Worm (Caenorhabditis elegans) whole organism, L4 larva: Measurements from ENCODE around the gene gly-5.

Source experiments
- F49E8.2 ChIP-seq: sonication (generic microtip); optimal IDR thresholded peaks from 2 replicates; lab custom pipeline; 2016; ENCODE audit warnings: missing compliant biosample characterization, mild to moderate bottlenecking, missing genetic modification characterization, borderline replicate concordance
- R02D3.7 ChIP-seq: fragments of 150-350 bp; sonication (generic microtip); optimal IDR thresholded peaks from 3 replicates; lab custom pipeline; 2014; ENCODE audit warnings: missing biosample characterization, missing genetic modification characterization
- T20F7.1 ChIP-seq: fragments of 200-800 bp; sonication (Bioruptor generic); optimal IDR thresholded peaks from 2 replicates; lab custom pipeline; 2018; ENCODE audit warnings: mild to moderate bottlenecking, missing genetic modification characterization, missing compliant biosample characterization
- Y105C5A.15 ChIP-seq: fragments of 200-800 bp; sonication (Bioruptor generic); IDR thresholded peaks from 2 replicates; pipeline ENCODE4 v1.3.6; 2022; ENCODE audit warnings: missing genetic modification characterization, missing compliant biosample characterization
- Y48G9A.11 ChIP-seq: fragments of 200-800 bp; sonication (Bioruptor generic); IDR thresholded peaks from 2 replicates; pipeline ENCODE4 v1.3.6; 2022; ENCODE audit warnings: missing genetic modification reagents, missing genetic modification characterization, missing compliant biosample characterization
- Y5F2A.4 ChIP-seq: fragments of 200-800 bp; sonication (Bioruptor generic); optimal IDR thresholded peaks from 2 replicates; lab custom pipeline; 2018; ENCODE audit warnings: mild to moderate bottlenecking, missing genetic modification characterization, missing compliant biosample characterization
- ZK337.2 ChIP-seq: fragments of 200-800 bp; sonication (Bioruptor generic); IDR thresholded peaks from 2 replicates; pipeline ENCODE4 v1.3.6; 2022; ENCODE audit warnings: missing genetic modification reagents, missing genetic modification characterization, missing compliant biosample characterization
- aha-1 ChIP-seq: fragments of 150-350 bp; peaks from one replicate; lab custom pipeline; 2014; ENCODE audit warnings: missing biosample characterization, missing genetic modification characterization
- ceh-28 ChIP-seq: fragments of 150-350 bp; optimal IDR thresholded peaks from 2 replicates; lab custom pipeline; 2014; ENCODE audit warnings: missing biosample characterization, missing genetic modification reagents, missing genetic modification characterization
- ces-1 ChIP-seq: fragments of 150-350 bp; sonication (generic microtip); optimal IDR thresholded peaks from 4 replicates; lab custom pipeline; 2014; ENCODE audit warnings: missing biosample characterization, missing genetic modification reagents, missing genetic modification characterization
- cey-2 ChIP-seq: sonication (generic microtip); optimal IDR thresholded peaks from 3 replicates; lab custom pipeline; 2017; ENCODE audit warnings: missing genetic modification characterization, mild to moderate bottlenecking, missing compliant biosample characterization, antibody characterized with exemption, borderline replicate concordance; ENCODE audit not compliant: insufficient read depth
- ctbp-1 ChIP-seq: fragments of 200-800 bp; sonication (Bioruptor generic); IDR thresholded peaks from 2 replicates; pipeline ENCODE4 v1.3.6; 2022; ENCODE audit warnings: missing genetic modification reagents, missing genetic modification characterization, missing compliant biosample characterization
- dmd-9 ChIP-seq: fragments of 200-800 bp; sonication (Bioruptor generic); IDR thresholded peaks from 2 replicates; pipeline ENCODE4 v1.3.6; 2022; ENCODE audit warnings: missing genetic modification reagents, missing genetic modification characterization, missing compliant biosample characterization
- dpl-1 ChIP-seq: fragments of 150-350 bp; optimal IDR thresholded peaks from 2 replicates; lab custom pipeline; 2014; ENCODE audit warnings: missing biosample characterization, missing genetic modification reagents, missing genetic modification characterization
- dve-1 ChIP-seq: sonication (generic microtip); optimal IDR thresholded peaks from 2 replicates; lab custom pipeline; 2017; ENCODE audit warnings: antibody characterized with exemption, mild to moderate bottlenecking, missing genetic modification characterization, missing compliant biosample characterization; ENCODE audit not compliant: insufficient read depth
- egl-43 ChIP-seq: fragments of 200-800 bp; sonication (Bioruptor generic); IDR thresholded peaks from 2 replicates; pipeline ENCODE4 v1.3.6; 2022; ENCODE audit warnings: missing genetic modification reagents, missing genetic modification characterization, missing compliant biosample characterization
- hif-1 ChIP-seq, 2 experiments: sonication (generic microtip); optimal IDR thresholded peaks; 2 replicates each; lab custom pipeline; 2016 to 2017; ENCODE audit warnings: missing compliant biosample characterization in 2 of 2, missing genetic modification characterization in 2 of 2, missing genetic modification reagents in 2 of 2, missing genotype in 2 of 2, mild to moderate bottlenecking in 1 of 2
- hlh-30 ChIP-seq: sonication (generic microtip); optimal IDR thresholded peaks from 2 replicates; lab custom pipeline; 2017; ENCODE audit warnings: antibody characterized with exemption, mild to moderate bottlenecking, missing genetic modification characterization, missing compliant biosample characterization; ENCODE audit not compliant: insufficient read depth
- lin-1 ChIP-seq: fragments of 200-800 bp; sonication (Bioruptor generic); IDR thresholded peaks from 2 replicates; pipeline ENCODE4 v1.3.6; 2022; ENCODE audit warnings: missing genetic modification reagents, missing genetic modification characterization, missing compliant biosample characterization
- lin-13 ChIP-seq: fragments of 150-350 bp; optimal IDR thresholded peaks from 2 replicates; lab custom pipeline; 2014; ENCODE audit warnings: missing biosample characterization, missing genetic modification reagents, missing genetic modification characterization
- lin-15B ChIP-seq: fragments of 150-350 bp; sonication (generic microtip); optimal IDR thresholded peaks from 3 replicates; lab custom pipeline; 2014; ENCODE audit warnings: missing biosample characterization, missing genetic modification characterization
- lin-39 ChIP-seq: fragments of 150-350 bp; optimal IDR thresholded peaks from 2 replicates; lab custom pipeline; 2014; ENCODE audit warnings: missing biosample characterization, missing genetic modification reagents, missing genetic modification characterization
- lir-3 ChIP-seq: sonication (generic microtip); optimal IDR thresholded peaks from 2 replicates; lab custom pipeline; 2016; ENCODE audit warnings: mild to moderate bottlenecking, missing genetic modification characterization, missing compliant biosample characterization
- lsy-2 ChIP-seq, 2 experiments: fragments of 150-350 bp in 1 of 2; sonication (generic microtip) in 1 of 2; optimal IDR thresholded peaks; 2 replicates each; lab custom pipeline; 2014 to 2017; ENCODE audit warnings: missing biosample characterization in 2 of 2, missing genetic modification characterization in 2 of 2
- madf-9 ChIP-seq: fragments of 200-800 bp; sonication (Bioruptor generic); conservative IDR thresholded peaks from 2 replicates; pipeline ENCODE4 v1.3.6; 2022; ENCODE audit warnings: missing genetic modification reagents, missing genetic modification characterization, missing compliant biosample characterization
- mdl-1 ChIP-seq, 2 experiments: fragments of 150-350 bp in 1 of 2; sonication (generic microtip) in 1 of 2; optimal IDR thresholded peaks; 2 replicates each; lab custom pipeline; 2014 to 2017; ENCODE audit warnings: missing biosample characterization in 2 of 2, missing genetic modification characterization in 2 of 2
- mep-1 ChIP-seq: fragments of 150-350 bp; sonication (generic microtip); optimal IDR thresholded peaks from 3 replicates; lab custom pipeline; 2014; ENCODE audit warnings: missing biosample characterization, missing genetic modification characterization
- mes-2 ChIP-seq: sonication (generic microtip); optimal IDR thresholded peaks from 2 replicates; lab custom pipeline; 2016; ENCODE audit warnings: missing genotype, mild to moderate bottlenecking, missing genetic modification characterization, missing compliant biosample characterization; ENCODE audit not compliant: poor library complexity, severe bottlenecking
- mxl-2 ChIP-seq: fragments of 200-800 bp; sonication (Bioruptor generic); conservative IDR thresholded peaks from 2 replicates; pipeline ENCODE4 v1.3.6; 2022; ENCODE audit warnings: missing genetic modification reagents, missing genetic modification characterization, missing compliant biosample characterization
- mxl-3 ChIP-seq: fragments of 200-800 bp; sonication (Bioruptor generic); optimal IDR thresholded peaks from 2 replicates; lab custom pipeline; 2018; ENCODE audit warnings: mild to moderate bottlenecking, missing genetic modification characterization, missing compliant biosample characterization
- nhr-102 ChIP-seq: sonication (generic microtip); optimal IDR thresholded peaks from 2 replicates; lab custom pipeline; 2016; ENCODE audit warnings: mild to moderate bottlenecking, missing genetic modification characterization, moderate library complexity, missing compliant biosample characterization
- nhr-11 ChIP-seq: fragments of 150-350 bp; optimal IDR thresholded peaks from 2 replicates; lab custom pipeline; 2014; ENCODE audit warnings: missing biosample characterization, missing genetic modification characterization
- nhr-111 ChIP-seq: fragments of 200-800 bp; sonication (Bioruptor generic); optimal IDR thresholded peaks from 2 replicates; lab custom pipeline; 2018; ENCODE audit warnings: mild to moderate bottlenecking, missing genetic modification characterization, missing compliant biosample characterization
- nhr-25 ChIP-seq: sonication (generic microtip); optimal IDR thresholded peaks from 2 replicates; lab custom pipeline; 2017; ENCODE audit warnings: missing genetic modification characterization, mild to moderate bottlenecking, missing compliant biosample characterization, antibody characterized with exemption, moderate library complexity, borderline replicate concordance; ENCODE audit not compliant: insufficient read depth
- nhr-28 ChIP-seq: fragments of 150-350 bp; optimal IDR thresholded peaks from 2 replicates; lab custom pipeline; 2014; ENCODE audit warnings: missing biosample characterization, missing genetic modification characterization
- nhr-6 ChIP-seq: fragments of 150-350 bp; optimal IDR thresholded peaks from 2 replicates; lab custom pipeline; 2014; ENCODE audit warnings: missing biosample characterization, missing genetic modification characterization
- php-3 ChIP-seq: fragments of 200-800 bp; sonication (Bioruptor generic); IDR thresholded peaks from 2 replicates; pipeline ENCODE4 v1.3.6; 2022; ENCODE audit warnings: missing genetic modification reagents, missing genetic modification characterization, missing compliant biosample characterization
- rbr-2 ChIP-seq: sonication (generic microtip); optimal IDR thresholded peaks from 2 replicates; lab custom pipeline; 2016; ENCODE audit warnings: missing genotype, missing genetic modification characterization, missing compliant biosample characterization
- sdz-12 ChIP-seq: fragments of 200-800 bp; sonication (Bioruptor generic); optimal IDR thresholded peaks from 2 replicates; lab custom pipeline; 2018; ENCODE audit warnings: mild to moderate bottlenecking, missing genetic modification characterization, missing compliant biosample characterization
- skn-1 ChIP-seq: fragments of 150-350 bp; optimal IDR thresholded peaks from 2 replicates; lab custom pipeline; 2014; ENCODE audit warnings: missing biosample characterization, missing genetic modification characterization
- spr-3 ChIP-seq: fragments of 200-800 bp; sonication (Bioruptor generic); optimal IDR thresholded peaks from 2 replicates; lab custom pipeline; 2018; ENCODE audit warnings: mild to moderate bottlenecking, missing genetic modification characterization, missing compliant biosample characterization
- tag-97 ChIP-seq: fragments of 200-800 bp; sonication (Bioruptor generic); IDR thresholded peaks from 2 replicates; pipeline ENCODE4 v1.3.6; 2022; ENCODE audit warnings: missing genetic modification characterization, missing compliant biosample characterization
- tra-1 ChIP-seq: fragments of 200-800 bp; sonication (Bioruptor generic); IDR thresholded peaks from 2 replicates; pipeline ENCODE4 v1.3.6; 2022; ENCODE audit warnings: missing genetic modification reagents, missing genetic modification characterization, missing compliant biosample characterization
- unc-130 ChIP-seq: sonication (generic microtip); optimal IDR thresholded peaks from 2 replicates; lab custom pipeline; 2016; ENCODE audit warnings: missing genetic modification reagents, missing genetic modification characterization, missing compliant biosample characterization
- unc-62 ChIP-seq, 3 experiments: fragments of 150-350 bp in 1 of 3; sonication (generic microtip); optimal IDR thresholded peaks in 2 of 3; peaks in 1 of 3; 1 replicate in 1 of 3; 2 replicates in 2 of 3; lab custom pipeline; 2014 to 2017; ENCODE audit warnings: missing biosample characterization in 3 of 3, missing genetic modification characterization in 3 of 3, missing genetic modification reagents in 3 of 3, missing genotype in 1 of 3
- zip-2 ChIP-seq: fragments of 150-350 bp; optimal IDR thresholded peaks from 2 replicates; lab custom pipeline; 2014; ENCODE audit warnings: missing biosample characterization, missing genetic modification characterization
- ztf-7 ChIP-seq: fragments of 150-350 bp; optimal IDR thresholded peaks from 2 replicates; lab custom pipeline; 2014; ENCODE audit warnings: missing biosample characterization, missing genetic modification characterization

gly-5 gene

DNA sequence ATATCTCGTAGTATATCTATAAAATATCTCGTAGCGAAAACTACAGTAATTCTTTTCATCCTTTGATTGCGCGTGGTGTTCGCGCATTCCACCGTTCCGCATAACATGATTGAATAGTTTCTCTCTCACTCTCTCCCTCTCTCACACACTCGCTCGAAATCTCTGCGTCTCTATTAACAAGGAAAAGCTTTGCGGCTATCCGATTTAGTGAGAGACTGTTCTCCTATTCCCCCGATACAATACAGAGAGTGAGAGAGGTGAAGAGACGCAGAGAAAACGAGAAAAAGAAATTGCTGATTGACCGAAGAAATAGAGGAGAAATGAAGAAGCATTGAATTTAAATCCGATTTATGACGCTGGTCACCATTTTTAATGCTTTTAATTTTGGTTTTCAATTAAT, 5.2 kb upstream of the gly-5 start:
- TF ChIP-seq lsy-2 (tag; optimal IDR thresholded peaks at IDR 0.05; lab: Kevin White, UChicago) = peak in 1 of 2 experiments; percentile 62
- TF ChIP-seq F49E8.2 (tag; lab: Kevin White, UChicago) = no peak
- no peak for TF ChIP-seq lin-15B
- no peak for TF ChIP-seq mdl-1 (tag; optimal IDR thresholded peaks at IDR 0.05; lab: Kevin White, UChicago)
- no peak for TF ChIP-seq Y105C5A.15 (GFP tag; lab: Robert Waterston, UW)
- 0 out of 2 replicates have a peak, but pooled peaks have one; percentile 9 for TF ChIP-seq lin-1 (GFP tag; lab: Robert Waterston, UW)
- peak; percentile 19 for TF ChIP-seq dpl-1 (GFP tag; lab: Kevin White, UChicago)
- peak; percentile 55 for TF ChIP-seq mxl-3 (GFP tag; lab: Kevin White, UChicago)
- TF ChIP-seq ces-1 (GFP tag; lab: Kevin White, UChicago) = no peak
- no peak for TF ChIP-seq egl-43
- peak in 1 of 2 experiments; percentile 82 for TF ChIP-seq unc-62 (GFP tag; optimal IDR thresholded peaks at IDR 0.05 in 1 of 2; lab: Kevin White, UChicago)
- no peak for TF ChIP-seq unc-62 (tag; optimal IDR thresholded peaks at IDR 0.05; lab: Kevin White, UChicago)
- no peak for TF ChIP-seq sdz-12
- TF ChIP-seq nhr-6 (tag; lab: Kevin White, UChicago) = no peak
- peak; percentile 84 for TF ChIP-seq aha-1
- peak; percentile 35 for TF ChIP-seq mep-1 (tag; lab: Kevin White, UChicago)
- TF ChIP-seq mes-2 (tag; lab: Kevin White, UChicago) = peak; percentile 60
- TF ChIP-seq dve-1 (tag; lab: Kevin White, UChicago) = peak; percentile 84
- no peak for TF ChIP-seq cey-2 (tag; lab: Kevin White, UChicago)
- TF ChIP-seq R02D3.7 (tag; lab: Kevin White, UChicago) = no peak
- no peak for TF ChIP-seq lin-39 (tag; lab: Kevin White, UChicago)
- no peak for TF ChIP-seq nhr-11
- no peak for TF ChIP-seq ZK337.2 (GFP tag; lab: Robert Waterston, UW)
- TF ChIP-seq nhr-25 (tag; lab: Kevin White, UChicago) = no peak
- TF ChIP-seq php-3 (GFP tag; lab: Robert Waterston, UW) = no peak
- TF ChIP-seq hlh-30 (tag; lab: Kevin White, UChicago) = peak; percentile 60
- no peak for TF ChIP-seq nhr-102 (tag; lab: Kevin White, UChicago)
- no peak for TF ChIP-seq skn-1 (tag; lab: Kevin White, UChicago)
- TF ChIP-seq nhr-28 (tag; lab: Kevin White, UChicago) = peak; percentile 32
- TF ChIP-seq unc-130 (GFP tag; lab: Kevin White, UChicago) = no peak
- no peak for TF ChIP-seq hif-1 (tag; optimal IDR thresholded peaks at IDR 0.05; lab: Kevin White, UChicago)
- no peak for TF ChIP-seq zip-2 (tag; lab: Kevin White, UChicago)

ce11 chrIII:13187773-13188172, 583 bp downstream of the gly-5 start:
- TF ChIP-seq mes-2 (tag; lab: Kevin White, UChicago) = peak; percentile 97
- peak; percentile 49 for TF ChIP-seq rbr-2 (tag; lab: Kevin White, UChicago)
- TF ChIP-seq F49E8.2 (tag; lab: Kevin White, UChicago) = no peak
- no peak for TF ChIP-seq nhr-25 (tag; lab: Kevin White, UChicago)
- no peak for TF ChIP-seq lin-13 (GFP tag; lab: Kevin White, UChicago)
- TF ChIP-seq nhr-111 (GFP tag; lab: Kevin White, UChicago) = no peak
- TF ChIP-seq ceh-28 (tag; lab: Kevin White, UChicago) = no peak
- peak in 1 of 2 experiments; percentile 68 for TF ChIP-seq lsy-2 (tag; optimal IDR thresholded peaks at IDR 0.05; lab: Kevin White, UChicago)
- peak; percentile 53; the same call in 1 of the 2 replicates for TF ChIP-seq madf-9 (GFP tag; lab: Robert Waterston, UW)
- TF ChIP-seq spr-3 (GFP tag; lab: Kevin White, UChicago) = no peak
- TF ChIP-seq tra-1 = peak; percentile 11; the same call in 1 of the 2 replicates
- TF ChIP-seq dmd-9 (GFP tag; lab: Robert Waterston, UW) = peak; percentile 90
- no peak for TF ChIP-seq aha-1
- TF ChIP-seq unc-130 (GFP tag; lab: Kevin White, UChicago) = peak; percentile 65
- no peak for TF ChIP-seq nhr-6 (tag; lab: Kevin White, UChicago)
- TF ChIP-seq T20F7.1 (GFP tag; lab: Kevin White, UChicago) = peak; percentile 59
- TF ChIP-seq mxl-2 (GFP tag; lab: Robert Waterston, UW) = no peak
- peak; percentile 65 for TF ChIP-seq dpl-1 (GFP tag; lab: Kevin White, UChicago)
- TF ChIP-seq tag-97 = peak; percentile 82; the same call in 1 of the 2 replicates
- TF ChIP-seq ztf-7 = no peak
- TF ChIP-seq Y48G9A.11 = peak; percentile 69
- TF ChIP-seq lin-1 (GFP tag; lab: Robert Waterston, UW) = no peak
- TF ChIP-seq lir-3 (tag; lab: Kevin White, UChicago) = no peak
- TF ChIP-seq ctbp-1 = no peak
- no peak for TF ChIP-seq skn-1 (tag; lab: Kevin White, UChicago)
- no peak for TF ChIP-seq Y5F2A.4
